Worm (Caenorhabditis elegans): ENCODE data around the gene spt-4.
A peak's percentile ranks its signal among the peaks of the same experiment; 100 is the strongest.

The spt-4 gene

ce11 chrIII:31600-31999, 38.0 kb downstream of the spt-4 start:
- TF ChIP-seq madf-9 (GFP tag; conservative IDR thresholded peaks at IDR 0.05) (no peak), lim-7 (GFP tag; IDR thresholded peaks at IDR 0.05) (no peak), mxl-3 (GFP tag; optimal IDR thresholded peaks at IDR 0.05) (no peak), pha-4 (GFP tag; IDR thresholded peaks at IDR 0.05) (no peak), pha-4 (tag; optimal IDR thresholded peaks at IDR 0.05) (no peak), Y75B8A.6 (GFP tag; IDR thresholded peaks at IDR 0.05) (no peak), R02D3.7 (tag; optimal IDR thresholded peaks at IDR 0.05) (no peak), ztf-11 (tag; optimal IDR thresholded peaks at IDR 0.05) (no peak), mep-1 (tag; optimal IDR thresholded peaks at IDR 0.05) (no peak), nhr-102 (tag; optimal IDR thresholded peaks at IDR 0.05) (no peak), saeg-2 (GFP tag; IDR thresholded peaks at IDR 0.05) (no peak), aha-1 (tag) (no peak), F37D6.2 (tag; optimal IDR thresholded peaks at IDR 0.05) (no peak), spr-1 (tag; optimal IDR thresholded peaks at IDR 0.05) (no peak), zip-2 (tag; optimal IDR thresholded peaks at IDR 0.05) (no peak), Y105C5A.15 (GFP tag; IDR thresholded peaks at IDR 0.05) (no peak), F10B5.3 (tag; optimal IDR thresholded peaks at IDR 0.05) (no peak), egl-43 (GFP tag; IDR thresholded peaks at IDR 0.05) (no peak), nhr-11 (tag; optimal IDR thresholded peaks at IDR 0.05) (no peak)

ce11 chrIII:30399-30798, 39.2 kb downstream of the spt-4 start:
- peak in 1 of 2 experiments; percentile 69 for TF ChIP-seq hif-1 (tag; optimal IDR thresholded peaks at IDR 0.05)
- TF ChIP-seq ztf-11 (tag; optimal IDR thresholded peaks at IDR 0.05) = no peak
- TF ChIP-seq fkh-10 (GFP tag; optimal IDR thresholded peaks at IDR 0.05) = peak; percentile 82
- TF ChIP-seq mdl-1 (tag; optimal IDR thresholded peaks at IDR 0.05) = peak in 1 of 2 experiments; percentile 39
- TF ChIP-seq ctbp-1 (GFP tag; IDR thresholded peaks at IDR 0.05) = peak; percentile 60; the same call in 1 of the 2 replicates
- no peak for TF ChIP-seq attf-4 (tag; optimal IDR thresholded peaks at IDR 0.05)
- peak in 1 of 2 experiments; percentile 50 for TF ChIP-seq lsy-2 (tag; optimal IDR thresholded peaks at IDR 0.05)
- TF ChIP-seq aha-1 (tag) = peak; percentile 20

ce11 chrIII:29626-30025, 39.9 kb downstream of the spt-4 start:
- TF ChIP-seq arid-1 (GFP tag; conservative IDR thresholded peaks at IDR 0.05) = no peak
- no peak for TF ChIP-seq snpc-1.2 (GFP tag; IDR thresholded peaks at IDR 0.05)
- no peak for TF ChIP-seq lin-39 (tag; optimal IDR thresholded peaks at IDR 0.05)
- no peak for TF ChIP-seq daf-12 (tag; optimal IDR thresholded peaks at IDR 0.05)
- no peak for TF ChIP-seq mxl-2 (GFP tag; conservative IDR thresholded peaks at IDR 0.05)
- no peak for TF ChIP-seq madf-9 (GFP tag; conservative IDR thresholded peaks at IDR 0.05)
- no peak for TF ChIP-seq F37D6.2 (tag; optimal IDR thresholded peaks at IDR 0.05)
- no peak for TF ChIP-seq F10B5.3 (tag; optimal IDR thresholded peaks at IDR 0.05)

- TF ChIP-seq ceh-28 (tag; optimal IDR thresholded peaks at IDR 0.05) = no peak
- no peak for TF ChIP-seq gei-8 (GFP tag; optimal IDR thresholded peaks at IDR 0.05)
- no peak for TF ChIP-seq nhr-76 (tag; optimal IDR thresholded peaks at IDR 0.05)
- TF ChIP-seq ceh-44 (GFP tag; IDR thresholded peaks at IDR 0.05) = no peak
- TF ChIP-seq daf-12 (tag; optimal IDR thresholded peaks at IDR 0.05) = no peak
- no peak for TF ChIP-seq dve-1 (tag; optimal IDR thresholded peaks at IDR 0.05; ENCODE audit: insufficient read depth)
- no peak for TF ChIP-seq hmg-1.1 (GFP tag; IDR thresholded peaks at IDR 0.05)
Observed at ce11 chrIII:28841-29240, 40.7 kb downstream of the spt-4 start.
